Fruit fly (Drosophila melanogaster): ENCODE data around the gene Trs33.

Trs33 gene

DNA sequence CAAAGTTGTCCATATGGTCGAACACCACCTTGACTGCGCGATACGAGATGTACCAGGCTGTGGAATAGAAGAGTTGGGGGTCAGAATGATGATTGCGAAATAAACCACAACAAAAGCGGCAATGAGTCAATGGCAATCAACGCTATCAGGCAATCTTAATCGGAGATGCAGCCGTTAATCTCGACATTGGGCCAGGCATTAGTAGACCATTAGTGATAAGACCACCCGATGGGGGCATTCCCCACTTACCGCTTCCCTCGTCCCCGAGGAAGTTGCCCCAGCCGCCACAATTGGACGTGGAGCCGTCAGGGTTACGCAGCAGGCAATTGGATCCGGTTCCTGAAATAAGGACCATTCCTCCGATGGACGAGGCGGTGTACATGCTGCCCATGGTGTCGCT, 11.7 kb downstream of the Trs33 start:
- TF ChIP-seq sug (tag; optimal IDR thresholded peaks at IDR 0.05) (peak; percentile 84), exex (tag; optimal IDR thresholded peaks at IDR 0.05) (peak; percentile 82), CG15479 (GFP tag; optimal IDR thresholded peaks at IDR 0.05) (no peak)

- no peak for TF ChIP-seq CG12299 (tag; optimal IDR thresholded peaks at IDR 0.05)
- TF ChIP-seq C15 (GFP tag; IDR thresholded peaks at IDR 0.05), result no peak
- no peak for TF ChIP-seq Hey (tag; optimal IDR thresholded peaks at IDR 0.05)
- TF ChIP-seq pzg (GFP tag; optimal IDR thresholded peaks at IDR 0.05), result peak; percentile 100
- peak; percentile 31; the same call in 1 of the 2 replicates for TF ChIP-seq ssp (GFP tag; IDR thresholded peaks at IDR 0.05)
- TF ChIP-seq p53 (GFP tag; optimal IDR thresholded peaks at IDR 0.05), result peak; percentile 62
- no peak for TF ChIP-seq Bteb2 (GFP tag; optimal IDR thresholded peaks at IDR 0.05)
- TF ChIP-seq CG7963 (GFP tag; IDR thresholded peaks at IDR 0.05; ENCODE audit: partially characterized antibody), result peak; percentile 59; the same call in 2 of the 3 replicates
- TF ChIP-seq Hr78 (GFP tag; optimal IDR thresholded peaks at IDR 0.05), result no peak
- TF ChIP-seq Dfd (GFP tag; optimal IDR thresholded peaks at IDR 0.05), result no peak
- no peak for TF ChIP-seq hth (optimal IDR thresholded peaks at IDR 0.05)
- no peak for TF ChIP-seq CkIIα-i1 (GFP tag; IDR thresholded peaks at IDR 0.05)
- TF ChIP-seq seq (GFP tag; IDR thresholded peaks at IDR 0.05), result no peak
- no peak for TF ChIP-seq stc (GFP tag; IDR thresholded peaks at IDR 0.05)
- no peak for TF ChIP-seq TFAM (GFP tag; optimal IDR thresholded peaks at IDR 0.05)
- peak; percentile 87 for TF ChIP-seq jumu (GFP tag; optimal IDR thresholded peaks at IDR 0.05)
- no peak for TF ChIP-seq esg (GFP tag; conservative IDR thresholded peaks at IDR 0.05)
- peak in 1 of 2 experiments; percentile 36 for TF ChIP-seq chif (GFP tag; optimal IDR thresholded peaks at IDR 0.05)
- peak; percentile 82 for TF ChIP-seq CG34224 (GFP tag; IDR thresholded peaks at IDR 0.05; ENCODE audit: partially characterized antibody)
- peak; percentile 75 for TF ChIP-seq CG14710 (tag; optimal IDR thresholded peaks at IDR 0.05)
- peak; percentile 15 for TF ChIP-seq pfk (GFP tag; optimal IDR thresholded peaks at IDR 0.05)
- TF ChIP-seq MTF-1 (GFP tag; optimal IDR thresholded peaks at IDR 0.05; ENCODE audit: borderline replicate concordance), result no peak
- no peak for TF ChIP-seq CG1529 (GFP tag; optimal IDR thresholded peaks at IDR 0.05)
- no peak for TF ChIP-seq twi (tag; optimal IDR thresholded peaks at IDR 0.05)
- TF ChIP-seq CG2129 (GFP tag; IDR thresholded peaks at IDR 0.05; ENCODE audit: partially characterized antibody), result no peak
- peak; percentile 98 for TF ChIP-seq CG4617 (GFP tag; optimal IDR thresholded peaks at IDR 0.05; ENCODE audit: borderline replicate concordance)
- no peak for TF ChIP-seq CG4360 (GFP tag; IDR thresholded peaks at IDR 0.05)
- TF ChIP-seq chinmo (GFP tag; IDR thresholded peaks at IDR 0.05; ENCODE audit: partially characterized antibody), result 0 out of 4 replicates have a peak, but pooled peaks have one; percentile 65
- TF ChIP-seq Fer3 (tag; optimal IDR thresholded peaks at IDR 0.05), result peak; percentile 27
- TF ChIP-seq CG8478 (optimal IDR thresholded peaks at IDR 0.05), result no peak
- no peak for TF ChIP-seq Atf3 (GFP tag; optimal IDR thresholded peaks at IDR 0.05)
- no peak for TF ChIP-seq CG7839 (tag; optimal IDR thresholded peaks at IDR 0.05)
- TF ChIP-seq Myb (GFP tag; optimal IDR thresholded peaks at IDR 0.05), result peak; percentile 69
- TF ChIP-seq CG15073 (GFP tag; optimal IDR thresholded peaks at IDR 0.05), result no peak
- TF ChIP-seq vfl (GFP tag; optimal IDR thresholded peaks at IDR 0.05), result peak; percentile 61
- TF ChIP-seq CG9727 (GFP tag; optimal IDR thresholded peaks at IDR 0.05), result peak; percentile 2
- peak; percentile 91 for TF ChIP-seq CG13624 (GFP tag; optimal IDR thresholded peaks at IDR 0.05)
- no peak for TF ChIP-seq CG18262 (tag; optimal IDR thresholded peaks at IDR 0.05)
- TF ChIP-seq Tbp (GFP tag; optimal IDR thresholded peaks at IDR 0.05), result no peak
- peak; percentile 9 for TF ChIP-seq CG16863 (GFP tag; optimal IDR thresholded peaks at IDR 0.05)
- no peak for TF ChIP-seq CG15269 (tag; optimal IDR thresholded peaks at IDR 0.05)
- TF ChIP-seq CG10543 (GFP tag; optimal IDR thresholded peaks at IDR 0.05), result peak; percentile 44
- TF ChIP-seq slbo (GFP tag; IDR thresholded peaks at IDR 0.05), result peak; percentile 76
- no peak for TF ChIP-seq CG17385 (GFP tag; optimal IDR thresholded peaks at IDR 0.05)
- TF ChIP-seq h (optimal IDR thresholded peaks at IDR 0.05), result no peak
- no peak for TF ChIP-seq run (tag; optimal IDR thresholded peaks at IDR 0.05)
- no peak for TF ChIP-seq BtbVII (GFP tag; optimal IDR thresholded peaks at IDR 0.05)
Measured at dm6 chr3R:15332994-15333393, 17.8 kb downstream of the Trs33 start, which contains the start of the genes Fkbp39 and Cyfip. TSS of gene Fkbp39 (minus strand) at chr3R:15333133. TSS of gene Cyfip (plus strand) at chr3R:15333266.

Data from whole organism, embryonic.